Fruit fly (Drosophila melanogaster): ENCODE results near the gene CG13847.

The CG13847 gene

DNA sequence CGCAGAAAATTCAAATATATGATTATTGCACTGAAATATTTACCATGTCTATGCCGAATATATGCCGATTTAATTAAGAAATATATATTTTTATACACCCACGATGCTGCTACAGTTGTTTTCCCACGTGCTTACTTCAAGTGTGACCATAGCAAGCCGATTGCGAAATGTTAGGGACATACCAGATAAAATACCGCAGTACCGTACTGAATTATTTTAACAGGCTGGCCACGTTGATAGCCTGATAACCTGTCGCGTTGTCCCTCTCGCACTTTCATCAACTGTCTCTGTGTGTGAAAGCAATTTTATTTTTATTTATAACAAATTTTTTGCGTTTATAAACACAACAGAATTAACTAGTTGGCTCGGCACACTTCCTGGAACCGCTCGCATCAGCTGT is 15.0 kb downstream of the CG13847 start, which contains the start of the genes Nop56 and mats (continued):
- TF ChIP-seq Hr78 (GFP tag; optimal IDR thresholded peaks at IDR 0.05): no peak
- no peak for TF ChIP-seq H2.0 (GFP tag; IDR thresholded peaks at IDR 0.05)
- peak; percentile 72 for TF ChIP-seq bigmax (GFP tag; optimal IDR thresholded peaks at IDR 0.05)
- no peak for TF ChIP-seq BtbVII (GFP tag; optimal IDR thresholded peaks at IDR 0.05)
- TF ChIP-seq jing (GFP tag; optimal IDR thresholded peaks at IDR 0.05): no peak
- TF ChIP-seq CG14710 (tag; optimal IDR thresholded peaks at IDR 0.05): peak; percentile 74
- TF ChIP-seq nerfin-1 (tag; optimal IDR thresholded peaks at IDR 0.05): peak; percentile 29
- TF ChIP-seq run (tag; optimal IDR thresholded peaks at IDR 0.05): no peak
- TF ChIP-seq CG4282 (GFP tag; optimal IDR thresholded peaks at IDR 0.05): no peak
- TF ChIP-seq HmgZ (tag; optimal IDR thresholded peaks at IDR 0.05): peak; percentile 45
- TF ChIP-seq CG2116 (GFP tag; optimal IDR thresholded peaks at IDR 0.05): peak; percentile 43
- peak; percentile 20 for TF ChIP-seq CG17359 (tag; optimal IDR thresholded peaks at IDR 0.05)
- no peak for TF ChIP-seq Dek (tag; optimal IDR thresholded peaks at IDR 0.05)
- TF ChIP-seq CG12299 (tag; optimal IDR thresholded peaks at IDR 0.05): peak; percentile 28
- TF ChIP-seq CG1647 (GFP tag; optimal IDR thresholded peaks at IDR 0.05): no peak
- no peak for TF ChIP-seq CG15073 (GFP tag; optimal IDR thresholded peaks at IDR 0.05)
- peak in 1 of 3 experiments; percentile 78 for TF ChIP-seq Stat92E (GFP tag; optimal IDR thresholded peaks at IDR 0.05)
- TF ChIP-seq scrt (GFP tag; optimal IDR thresholded peaks at IDR 0.05): peak; percentile 26
- TF ChIP-seq CG18262 (tag; optimal IDR thresholded peaks at IDR 0.05): no peak
- no peak for TF ChIP-seq CG11504 (tag; optimal IDR thresholded peaks at IDR 0.05)
- peak; percentile 81; the same call in 2 of the 3 replicates for TF ChIP-seq CG34422 (GFP tag; IDR thresholded peaks at IDR 0.05)
- TF ChIP-seq CG3407 (GFP tag; optimal IDR thresholded peaks at IDR 0.05): no peak
- peak; percentile 45 for TF ChIP-seq ftz-f1 (GFP tag; optimal IDR thresholded peaks at IDR 0.05)
- TF ChIP-seq cad (GFP tag; optimal IDR thresholded peaks at IDR 0.05): no peak
- TF ChIP-seq Dp (GFP tag; optimal IDR thresholded peaks at IDR 0.05): peak; percentile 31
- no peak for TF ChIP-seq Aef1 (GFP tag; IDR thresholded peaks at IDR 0.05)
- no peak for TF ChIP-seq CG4424 (GFP tag; optimal IDR thresholded peaks at IDR 0.05)
- TF ChIP-seq amos (GFP tag; IDR thresholded peaks at IDR 0.05; ENCODE audit: partially characterized antibody): peak; percentile 13; the same call in 1 of the 2 replicates
- TF ChIP-seq wdn (GFP tag; IDR thresholded peaks at IDR 0.05): no peak
- no peak for TF ChIP-seq salm (tag; optimal IDR thresholded peaks at IDR 0.05)
- TF ChIP-seq CG32767 (GFP tag; IDR thresholded peaks at IDR 0.05): no peak
- TF ChIP-seq Fer1 (GFP tag; optimal IDR thresholded peaks at IDR 0.05): peak; percentile 24
- TF ChIP-seq CG10209 (GFP tag; optimal IDR thresholded peaks at IDR 0.05): no peak
- peak; percentile 37 for TF ChIP-seq Dref (GFP tag; IDR thresholded peaks at IDR 0.05)
- TF ChIP-seq CG5180 (GFP tag; optimal IDR thresholded peaks at IDR 0.05): peak; percentile 64
- peak; percentile 44; the same call in 1 of the 2 replicates for TF ChIP-seq vvl (GFP tag; IDR thresholded peaks at IDR 0.05)
- TF ChIP-seq Oaz (GFP tag; IDR thresholded peaks at IDR 0.05): no peak
- TF ChIP-seq sob (GFP tag; IDR thresholded peaks at IDR 0.05): peak; percentile 10; the same call in 1 of the 2 replicates
- TF ChIP-seq D19A (tag; optimal IDR thresholded peaks at IDR 0.05): no peak
- peak; percentile 35; the same call in 1 of the 3 replicates for TF ChIP-seq row (GFP tag; IDR thresholded peaks at IDR 0.05)
- peak; percentile 40 for TF ChIP-seq CG3995 (GFP tag; optimal IDR thresholded peaks at IDR 0.05)
- TF ChIP-seq Nf-YC (tag; optimal IDR thresholded peaks at IDR 0.05): peak; percentile 62
- no peak for TF ChIP-seq Meics (GFP tag; optimal IDR thresholded peaks at IDR 0.05)
- peak; percentile 63 for TF ChIP-seq B-H2 (GFP tag; optimal IDR thresholded peaks at IDR 0.05)
- TF ChIP-seq CG33213 (GFP tag; optimal IDR thresholded peaks at IDR 0.05): peak; percentile 6
- TF ChIP-seq knrl (GFP tag; IDR thresholded peaks at IDR 0.05; ENCODE audit: partially characterized antibody): no peak
- TF ChIP-seq MBD-R2 (GFP tag; IDR thresholded peaks at IDR 0.05): peak; percentile 79
- no peak for TF ChIP-seq CG11093 (GFP tag; IDR thresholded peaks at IDR 0.05)
- TF ChIP-seq CG17328 (GFP tag; IDR thresholded peaks at IDR 0.05): no peak
- peak; percentile 13 for TF ChIP-seq zen (tag; optimal IDR thresholded peaks at IDR 0.05)
- TF ChIP-seq Sry-δ (GFP tag; optimal IDR thresholded peaks at IDR 0.05): peak; percentile 30

All from whole organism, embryonic.